Worm (Caenorhabditis elegans) whole organism, L2 larva: ENCODE measurements around the gene ZK105.1.

Experiments
- C34F6.9 ChIP-seq: fragments of 150-350 bp; optimal IDR thresholded peaks from 2 replicates; lab custom pipeline; 2014; ENCODE audit warnings: missing biosample characterization, missing genetic modification characterization
- F13H6.1 ChIP-seq: sonication (generic microtip); optimal IDR thresholded peaks from 2 replicates; lab custom pipeline; 2016; ENCODE audit warnings: missing genetic modification characterization, missing compliant biosample characterization
- R02D3.7 ChIP-seq: fragments of 150-350 bp; optimal IDR thresholded peaks from 2 replicates; lab custom pipeline; 2014; ENCODE audit warnings: missing biosample characterization, missing genetic modification characterization
- Y55F3AM.14 ChIP-seq: fragments of 200-800 bp; sonication (Bioruptor generic); optimal IDR thresholded peaks from 2 replicates; lab custom pipeline; 2018; ENCODE audit warnings: mild to moderate bottlenecking, missing genetic modification characterization, missing compliant biosample characterization
- ZK546.5 ChIP-seq: sonication (generic microtip); optimal IDR thresholded peaks from 2 replicates; lab custom pipeline; 2017; ENCODE audit warnings: missing biosample characterization, missing genetic modification characterization
- alr-1 ChIP-seq: fragments of 150-350 bp; optimal IDR thresholded peaks from 2 replicates; lab custom pipeline; 2014; ENCODE audit warnings: missing biosample characterization, missing genetic modification characterization
- aly-2 ChIP-seq: fragments of 150-350 bp; optimal IDR thresholded peaks from 2 replicates; lab custom pipeline; 2014; ENCODE audit warnings: missing biosample characterization, missing genetic modification characterization
- ama-1 ChIP-seq: fragments of 150-350 bp; optimal IDR thresholded peaks from 2 replicates; lab custom pipeline; 2018; ENCODE audit warnings: inconsistent platforms
- blmp-1 ChIP-seq: sonication (generic microtip); optimal IDR thresholded peaks from 2 replicates; lab custom pipeline; 2017; ENCODE audit warnings: missing genetic modification characterization, mild to moderate bottlenecking, missing compliant biosample characterization, antibody characterized with exemption, moderate library complexity; ENCODE audit not compliant: insufficient read depth
- ceh-16 ChIP-seq: fragments of 150-350 bp; optimal IDR thresholded peaks from 2 replicates; lab custom pipeline; 2014; ENCODE audit warnings: missing biosample characterization, missing genetic modification characterization
- ceh-82 ChIP-seq: fragments of 150-350 bp; optimal IDR thresholded peaks from 2 replicates; lab custom pipeline; 2014; ENCODE audit warnings: missing biosample characterization, missing genetic modification characterization
- crh-2 ChIP-seq: sonication (generic microtip); optimal IDR thresholded peaks from 2 replicates; lab custom pipeline; 2017; ENCODE audit warnings: missing biosample characterization, missing genetic modification characterization
- dmd-4 ChIP-seq: sonication (generic microtip); optimal IDR thresholded peaks from 2 replicates; lab custom pipeline; 2017; ENCODE audit warnings: missing biosample characterization, missing genetic modification characterization
- egl-27 ChIP-seq: sonication (generic microtip); optimal IDR thresholded peaks from 3 replicates; lab custom pipeline; 2017; ENCODE audit warnings: missing biosample characterization, missing genetic modification reagents, missing genetic modification characterization
- elt-1 ChIP-seq: fragments of 150-350 bp; optimal IDR thresholded peaks from 2 replicates; lab custom pipeline; 2014; ENCODE audit warnings: missing biosample characterization, missing genetic modification characterization
- elt-3 ChIP-seq: sonication (generic microtip); optimal IDR thresholded peaks from 2 replicates; lab custom pipeline; 2017; ENCODE audit warnings: missing biosample characterization, missing genetic modification characterization
- fos-1 ChIP-seq: fragments of 150-350 bp; optimal IDR thresholded peaks from 2 replicates; lab custom pipeline; 2014; ENCODE audit warnings: missing biosample characterization, missing genetic modification characterization
- gmeb-1 ChIP-seq: fragments of 150-350 bp; optimal IDR thresholded peaks from 2 replicates; lab custom pipeline; 2014; ENCODE audit warnings: missing biosample characterization, missing genetic modification characterization
- lin-11 ChIP-seq: fragments of 150-350 bp; sonication (generic microtip); optimal IDR thresholded peaks from 2 replicates; lab custom pipeline; 2014; ENCODE audit warnings: missing biosample characterization, missing genetic modification characterization, inconsistent platforms, mixed read lengths
- lin-13 ChIP-seq: fragments of 150-350 bp; optimal IDR thresholded peaks from 2 replicates; lab custom pipeline; 2014; ENCODE audit warnings: missing biosample characterization, missing genetic modification reagents, missing genetic modification characterization
- lin-39 ChIP-seq: fragments of 150-350 bp; optimal IDR thresholded peaks from 2 replicates; lab custom pipeline; 2014; ENCODE audit warnings: missing biosample characterization, missing genetic modification reagents, missing genetic modification characterization
- lsy-2 ChIP-seq, 2 experiments: fragments of 150-350 bp in 1 of 2; sonication (generic microtip) in 1 of 2; optimal IDR thresholded peaks; 2 replicates each; lab custom pipeline; 2014 to 2017; ENCODE audit warnings: missing biosample characterization in 2 of 2, missing genetic modification characterization in 2 of 2
- mab-5 ChIP-seq: fragments of 150-350 bp; optimal IDR thresholded peaks from 2 replicates; lab custom pipeline; 2014; ENCODE audit warnings: missing biosample characterization, missing genetic modification characterization
- mbf-1 ChIP-seq: sonication (generic microtip); optimal IDR thresholded peaks from 2 replicates; lab custom pipeline; 2017; ENCODE audit warnings: missing biosample characterization, missing genetic modification characterization
- mdl-1 ChIP-seq, 2 experiments: fragments of 150-350 bp in 1 of 2; sonication (generic microtip) in 1 of 2; optimal IDR thresholded peaks; 2 replicates each; lab custom pipeline; 2017; ENCODE audit warnings: missing biosample characterization in 2 of 2, missing genetic modification characterization in 2 of 2
- nhr-10 ChIP-seq: sonication (generic microtip); optimal IDR thresholded peaks from 2 replicates; lab custom pipeline; 2017; ENCODE audit warnings: missing biosample characterization, missing genetic modification characterization
- nhr-11 ChIP-seq: fragments of 150-350 bp; optimal IDR thresholded peaks from 2 replicates; lab custom pipeline; 2014; ENCODE audit warnings: missing biosample characterization, missing genetic modification characterization
- nhr-12 ChIP-seq: fragments of 150-350 bp; optimal IDR thresholded peaks from 2 replicates; lab custom pipeline; 2014; ENCODE audit warnings: missing biosample characterization, missing genetic modification characterization
- nhr-129 ChIP-seq: fragments of 150-350 bp; optimal IDR thresholded peaks from 2 replicates; lab custom pipeline; 2014; ENCODE audit warnings: missing biosample characterization, missing genetic modification characterization
- nhr-21 ChIP-seq: fragments of 150-350 bp; optimal IDR thresholded peaks from 2 replicates; lab custom pipeline; 2014; ENCODE audit warnings: missing biosample characterization, missing genetic modification characterization
- nhr-23 ChIP-seq: fragments of 150-350 bp; optimal IDR thresholded peaks from 2 replicates; lab custom pipeline; 2014; ENCODE audit warnings: missing biosample characterization, missing genetic modification reagents, missing genetic modification characterization
- nhr-237 ChIP-seq: fragments of 150-350 bp; optimal IDR thresholded peaks from 2 replicates; lab custom pipeline; 2014; ENCODE audit warnings: missing biosample characterization, missing genetic modification characterization
- nhr-25 ChIP-seq: fragments of 150-350 bp; sonication (generic microtip); optimal IDR thresholded peaks from 3 replicates; lab custom pipeline; 2014; ENCODE audit warnings: missing biosample characterization, missing genetic modification characterization
- nhr-6 ChIP-seq: fragments of 150-350 bp; optimal IDR thresholded peaks from 2 replicates; lab custom pipeline; 2014; ENCODE audit warnings: missing biosample characterization, missing genetic modification characterization
- nhr-77 ChIP-seq: fragments of 150-350 bp; optimal IDR thresholded peaks from 2 replicates; lab custom pipeline; 2014; ENCODE audit warnings: missing biosample characterization, missing genetic modification characterization
- peb-1 ChIP-seq: fragments of 150-350 bp; optimal IDR thresholded peaks from 2 replicates; lab custom pipeline; 2014; ENCODE audit warnings: missing biosample characterization, missing genetic modification characterization
- sem-4 ChIP-seq: fragments of 150-350 bp; optimal IDR thresholded peaks from 2 replicates; lab custom pipeline; 2014; ENCODE audit warnings: missing biosample characterization, missing genetic modification reagents, missing genetic modification characterization
- skn-1 ChIP-seq: sonication (generic microtip); optimal IDR thresholded peaks from 2 replicates; lab custom pipeline; 2017; ENCODE audit warnings: missing biosample characterization, missing genetic modification characterization
- sma-3 ChIP-seq: sonication (generic microtip); optimal IDR thresholded peaks from 2 replicates; lab custom pipeline; 2016; ENCODE audit warnings: missing genetic modification reagents, missing genetic modification characterization, missing compliant biosample characterization
- sma-9 ChIP-seq, 2 experiments: fragments of 150-350 bp in 1 of 2; sonication (generic microtip) in 1 of 2; optimal IDR thresholded peaks; 2 replicates each; lab custom pipeline; 2014 to 2016; ENCODE audit warnings: missing genetic modification characterization in 2 of 2, mild to moderate bottlenecking in 1 of 2, missing biosample characterization in 1 of 2, missing compliant biosample characterization in 1 of 2, missing genetic modification reagents in 1 of 2, moderate library complexity in 1 of 2
- snpc-4 ChIP-seq: fragments of 150-350 bp; optimal IDR thresholded peaks from 2 replicates; lab custom pipeline; 2014; ENCODE audit warnings: missing biosample characterization, missing genetic modification characterization
- unc-39 ChIP-seq: fragments of 150-350 bp; optimal IDR thresholded peaks from 2 replicates; lab custom pipeline; 2014; ENCODE audit warnings: missing biosample characterization, missing genetic modification characterization
- unc-55 ChIP-seq: fragments of 150-350 bp; sonication (generic microtip); optimal IDR thresholded peaks from 3 replicates; lab custom pipeline; 2014; ENCODE audit warnings: missing biosample characterization, missing genetic modification reagents, missing genetic modification characterization
- unc-62 ChIP-seq: fragments of 150-350 bp; optimal IDR thresholded peaks from 2 replicates; lab custom pipeline; 2014; ENCODE audit warnings: missing biosample characterization, missing genetic modification reagents, missing genetic modification characterization
- zag-1 ChIP-seq: fragments of 150-350 bp; optimal IDR thresholded peaks from 2 replicates; lab custom pipeline; 2014; ENCODE audit warnings: missing biosample characterization, missing genetic modification characterization
- ztf-1 ChIP-seq: fragments of 200-800 bp; sonication (Bioruptor generic); conservative IDR thresholded peaks from 2 replicates; pipeline ENCODE4 v1.3.6; 2022; ENCODE audit warnings: missing genetic modification characterization, missing compliant biosample characterization
- ztf-11 ChIP-seq: sonication (generic microtip); optimal IDR thresholded peaks from 2 replicates; lab custom pipeline; 2017; ENCODE audit warnings: missing biosample characterization, missing genetic modification characterization
- ztf-4 ChIP-seq: fragments of 150-350 bp; optimal IDR thresholded peaks from 2 replicates; lab custom pipeline; 2014; ENCODE audit warnings: missing biosample characterization, missing genetic modification characterization

ZK105.1 gene

ce11 chrV:7754557-7754956 lies 40.8 kb downstream of the ZK105.1 start, which contains the start of gene T05B11.4:
Gene T05B11.4 (minus strand): TSS chrV:7754657.
- TF ChIP-seq snpc-4 (tag; lab: Kevin White, UChicago) (no peak), mbf-1 (tag; lab: Kevin White, UChicago) (no peak), elt-1 (tag; lab: Kevin White, UChicago) (no peak), peb-1 (tag; lab: Kevin White, UChicago) (no peak), unc-62 (GFP tag; lab: Kevin White, UChicago) (no peak), mdl-1 (tag; optimal IDR thresholded peaks at IDR 0.05; lab: Kevin White, UChicago) (no peak), nhr-129 (tag; lab: Kevin White, UChicago) (no peak), crh-2 (tag; lab: Kevin White, UChicago) (no peak), ztf-1 (GFP tag; lab: Robert Waterston, UW) (no peak)

ce11 chrV:7755991-7756390 lies 42.2 kb downstream of the ZK105.1 start:
- TF ChIP-seq sma-9 (GFP tag; optimal IDR thresholded peaks at IDR 0.05; lab: Kevin White, UChicago) (peak; percentile 14), sma-9 (tag; optimal IDR thresholded peaks at IDR 0.05; lab: Kevin White, UChicago) (no peak), dmd-4 (tag; lab: Kevin White, UChicago) (no peak), unc-62 (GFP tag; lab: Kevin White, UChicago) (no peak), fos-1 (tag; lab: Kevin White, UChicago) (peak; percentile 5)
- TF ChIP-seq, all 48 proteins: peak for 2

ce11 chrV:7759270-7759669 lies 45.5 kb downstream of the ZK105.1 start:
- TF ChIP-seq skn-1 (tag; lab: Kevin White, UChicago) (no peak), ceh-16 (no peak), dmd-4 (tag; lab: Kevin White, UChicago) (no peak), nhr-12 (tag; lab: Kevin White, UChicago) (no peak), elt-1 (tag; lab: Kevin White, UChicago) (no peak), nhr-10 (tag; lab: Kevin White, UChicago) (no peak), lsy-2 (tag; optimal IDR thresholded peaks at IDR 0.05; lab: Kevin White, UChicago) (peak in 1 of 2 experiments; percentile 70), crh-2 (tag; lab: Kevin White, UChicago) (peak; percentile 75), ztf-1 (GFP tag; lab: Robert Waterston, UW) (no peak), unc-62 (GFP tag; lab: Kevin White, UChicago) (peak; percentile 24), lin-39 (tag; lab: Kevin White, UChicago) (no peak), F13H6.1 (tag; lab: Kevin White, UChicago) (peak; percentile 36), alr-1 (no peak), aly-2 (no peak), lin-13 (peak; percentile 26), sem-4 (tag; lab: Kevin White, UChicago) (no peak), nhr-11 (tag; lab: Kevin White, UChicago) (no peak), fos-1 (tag; lab: Kevin White, UChicago) (peak; percentile 23), nhr-6 (tag; lab: Kevin White, UChicago) (no peak), ZK546.5 (tag; lab: Kevin White, UChicago) (no peak), C34F6.9 (tag; lab: Kevin White, UChicago) (peak; percentile 82), blmp-1 (tag; lab: Kevin White, UChicago) (no peak), nhr-21 (peak; percentile 12), snpc-4 (tag; lab: Kevin White, UChicago) (no peak), nhr-237 (tag; lab: Kevin White, UChicago) (no peak), lin-11 (tag; lab: Kevin White, UChicago) (no peak), mab-5 (peak; percentile 81), R02D3.7 (no peak), nhr-77 (tag; lab: Kevin White, UChicago) (no peak), Y55F3AM.14 (GFP tag; lab: Kevin White, UChicago) (no peak), ztf-4 (tag; lab: Kevin White, UChicago) (no peak), peb-1 (tag; lab: Kevin White, UChicago) (no peak), zag-1 (tag; lab: Kevin White, UChicago) (peak; percentile 12), mbf-1 (tag; lab: Kevin White, UChicago) (no peak), ama-1 (lab: Kevin White, UChicago) (no peak), unc-55 (peak; percentile 80), sma-3 (peak; percentile 21), gmeb-1 (tag; lab: Kevin White, UChicago) (peak; percentile 40), nhr-23 (tag; lab: Kevin White, UChicago) (no peak), elt-3 (no peak), ztf-11 (tag; lab: Kevin White, UChicago) (no peak), egl-27 (tag; lab: Kevin White, UChicago) (peak; percentile 60), nhr-25 (tag; lab: Kevin White, UChicago) (peak; percentile 24), sma-9 (GFP tag; optimal IDR thresholded peaks at IDR 0.05; lab: Kevin White, UChicago) (peak; percentile 69), sma-9 (tag; optimal IDR thresholded peaks at IDR 0.05; lab: Kevin White, UChicago) (no peak), unc-39 (tag; lab: Kevin White, UChicago) (no peak), nhr-129 (tag; lab: Kevin White, UChicago) (peak; percentile 87), ceh-82 (tag; lab: Kevin White, UChicago) (no peak), mdl-1 (tag; optimal IDR thresholded peaks at IDR 0.05; lab: Kevin White, UChicago) (peak in 1 of 2 experiments; percentile 73)
- TF ChIP-seq, all 48 proteins: peak for 18
